Fruit fly (Drosophila melanogaster) whole organism, prepupa: ENCODE measurements around the gene Elp1.
A peak's percentile ranks its signal among the peaks of the same experiment; 100 is the strongest.

Experiments used
- Blimp-1 ChIP-seq: fragments of 200-800 bp; sonication (Bioruptor generic); optimal IDR thresholded peaks from 3 replicates; lab custom pipeline; 2017; ENCODE audit warnings: missing biosample characterization, missing genetic modification characterization, mild to moderate bottlenecking, moderate library complexity, missing genetic modification reagents
- CG10631 ChIP-seq: fragments of 200-800 bp; sonication (Bioruptor generic); optimal IDR thresholded peaks from 2 replicates; lab custom pipeline; 2016; ENCODE audit warnings: missing biosample characterization, missing genetic modification characterization
- CG10669 ChIP-seq: fragments of 200-800 bp; sonication (Bioruptor generic); optimal IDR thresholded peaks from 3 replicates; lab custom pipeline; 2018; ENCODE audit warnings: missing biosample characterization, mild to moderate bottlenecking, missing genetic modification characterization, moderate library complexity
- CG11294 ChIP-seq: fragments of 200-800 bp; sonication (Bioruptor generic); IDR thresholded peaks from 2 replicates; pipeline ENCODE4 v1.3.6; 2022; ENCODE audit warnings: missing biosample characterization, missing genetic modification characterization
- CG11762 ChIP-seq: fragments of 200-800 bp; sonication (Bioruptor generic); optimal IDR thresholded peaks from 3 replicates; lab custom pipeline; 2016; ENCODE audit warnings: missing biosample characterization, missing genetic modification characterization; ENCODE audit not compliant: insufficient read depth
- CG11902 ChIP-seq: fragments of 200-800 bp; sonication (Bioruptor generic); optimal IDR thresholded peaks from 3 replicates; lab custom pipeline; 2016; ENCODE audit warnings: missing biosample characterization, missing genetic modification characterization
- CG15336 ChIP-seq: fragments of 200-800 bp; sonication (Bioruptor generic); IDR thresholded peaks from 2 replicates; pipeline ENCODE4 v1.3.6; 2022; ENCODE audit warnings: missing biosample characterization, missing genetic modification characterization
- CG1621 ChIP-seq: fragments of 200-800 bp; sonication (Bioruptor generic); optimal IDR thresholded peaks from 3 replicates; lab custom pipeline; 2018; ENCODE audit warnings: missing biosample characterization, mild to moderate bottlenecking, missing genetic modification characterization
- CG16779 ChIP-seq: fragments of 200-800 bp; sonication (Bioruptor generic); optimal IDR thresholded peaks from 3 replicates; lab custom pipeline; 2017; ENCODE audit warnings: missing biosample characterization, mild to moderate bottlenecking, missing genetic modification characterization
- CG3032 ChIP-seq: fragments of 200-800 bp; optimal IDR thresholded peaks from 2 replicates; lab custom pipeline; 2019; ENCODE audit warnings: missing biosample characterization, mild to moderate bottlenecking, missing genetic modification characterization, moderate library complexity
- CG31627 ChIP-seq: fragments of 200-800 bp; sonication (Bioruptor generic); optimal IDR thresholded peaks from 3 replicates; lab custom pipeline; 2016; ENCODE audit warnings: missing biosample characterization, missing genetic modification characterization
- CG32006 ChIP-seq: fragments of 200-800 bp; sonication (Bioruptor generic); optimal IDR thresholded peaks from 3 replicates; lab custom pipeline; 2017; ENCODE audit warnings: missing biosample characterization, mild to moderate bottlenecking, missing genetic modification characterization
- CG34406 ChIP-seq: fragments of 200-800 bp; sonication (Bioruptor generic); optimal IDR thresholded peaks from 3 replicates; lab custom pipeline; 2016; ENCODE audit warnings: missing biosample characterization, missing genetic modification characterization
- CG3919 ChIP-seq: fragments of 200-800 bp; sonication (Bioruptor generic); optimal IDR thresholded peaks from 3 replicates; lab custom pipeline; 2016; ENCODE audit warnings: missing biosample characterization, missing genetic modification characterization
- CG4318 ChIP-seq: fragments of 200-800 bp; sonication (Bioruptor generic); optimal IDR thresholded peaks from 3 replicates; lab custom pipeline; 2017; ENCODE audit warnings: missing biosample characterization, mild to moderate bottlenecking, missing genetic modification characterization
- CG6163 ChIP-seq: fragments of 200-800 bp; sonication (Bioruptor generic); IDR thresholded peaks from 3 replicates; pipeline ENCODE4 v1.3.6; 2022; ENCODE audit warnings: missing biosample characterization, missing genetic modification characterization
- CG6792 ChIP-seq: fragments of 200-800 bp; sonication (Bioruptor generic); optimal IDR thresholded peaks from 3 replicates; lab custom pipeline; 2016; ENCODE audit warnings: missing biosample characterization, missing genetic modification characterization
- CG6808 ChIP-seq: fragments of 200-800 bp; sonication (Bioruptor generic); optimal IDR thresholded peaks from 3 replicates; lab custom pipeline; 2017; ENCODE audit warnings: missing biosample characterization, missing genetic modification characterization, mild to moderate bottlenecking, moderate library complexity, missing genetic modification reagents
- CG6854 ChIP-seq: fragments of 200-800 bp; sonication (Bioruptor generic); optimal IDR thresholded peaks from 2 replicates; lab custom pipeline; 2017; ENCODE audit warnings: missing biosample characterization, mild to moderate bottlenecking, missing genetic modification characterization
- CG7368 ChIP-seq: fragments of 200-800 bp; sonication (Bioruptor generic); optimal IDR thresholded peaks from 3 replicates; lab custom pipeline; 2016; ENCODE audit warnings: missing biosample characterization, missing genetic modification characterization
- CG8632 ChIP-seq: fragments of 200-800 bp; sonication (Bioruptor generic); optimal IDR thresholded peaks from 3 replicates; lab custom pipeline; 2016; ENCODE audit warnings: missing biosample characterization, missing genetic modification characterization
- CG9139 ChIP-seq: fragments of 200-800 bp; sonication (Bioruptor generic); optimal IDR thresholded peaks from 3 replicates; lab custom pipeline; 2017; ENCODE audit warnings: missing biosample characterization, mild to moderate bottlenecking, missing genetic modification characterization
- Eip75B ChIP-seq: fragments of 200-800 bp; sonication (Bioruptor generic); optimal IDR thresholded peaks from 3 replicates; lab custom pipeline; 2016; ENCODE audit warnings: missing biosample characterization, missing genetic modification characterization
- Eip78C ChIP-seq: fragments of 200-800 bp; sonication (Bioruptor generic); peaks from one replicate; lab custom pipeline; 2016; ENCODE audit warnings: missing biosample characterization, missing genetic modification characterization
- Eip93F ChIP-seq: fragments of 200-800 bp; sonication (Bioruptor generic); optimal IDR thresholded peaks from 2 replicates; lab custom pipeline; 2016; ENCODE audit warnings: missing biosample characterization, mild to moderate bottlenecking, missing genetic modification characterization
- Ets96B ChIP-seq: fragments of 200-800 bp; optimal IDR thresholded peaks from 2 replicates; lab custom pipeline; 2019; ENCODE audit warnings: missing biosample characterization, mild to moderate bottlenecking, missing genetic modification characterization, moderate library complexity
- Gug ChIP-seq: fragments of 200-800 bp; sonication (Bioruptor generic); IDR thresholded peaks from 2 replicates; pipeline ENCODE4 v1.3.6; 2022; ENCODE audit warnings: missing biosample characterization, missing genetic modification characterization
- Hr38 ChIP-seq: sonication (Bioruptor generic); optimal IDR thresholded peaks from 2 replicates; lab custom pipeline; 2016; ENCODE audit warnings: missing biosample characterization, missing genetic modification characterization
- Hr4 ChIP-seq: fragments of 200-800 bp; sonication (Bioruptor generic); optimal IDR thresholded peaks from 3 replicates; lab custom pipeline; 2016; ENCODE audit warnings: missing biosample characterization, missing genetic modification characterization
- Lpt ChIP-seq: fragments of 200-800 bp; sonication (Bioruptor generic); optimal IDR thresholded peaks from 3 replicates; lab custom pipeline; 2016; ENCODE audit warnings: missing biosample characterization, missing genetic modification characterization
- Met ChIP-seq: fragments of 200-800 bp; sonication (Bioruptor generic); optimal IDR thresholded peaks from 3 replicates; lab custom pipeline; 2016; ENCODE audit warnings: missing biosample characterization, missing genetic modification characterization
- OdsH ChIP-seq: fragments of 200-800 bp; sonication (Bioruptor generic); optimal IDR thresholded peaks from 3 replicates; lab custom pipeline; 2016; ENCODE audit warnings: missing biosample characterization, missing genetic modification characterization
- Smox ChIP-seq: fragments of 200-800 bp; sonication (Bioruptor generic); optimal IDR thresholded peaks from 3 replicates; lab custom pipeline; 2016; ENCODE audit warnings: missing biosample characterization, missing genetic modification characterization
- Sox102F ChIP-seq: fragments of 200-800 bp; sonication (Bioruptor generic); optimal IDR thresholded peaks from 2 replicates; lab custom pipeline; 2016; ENCODE audit warnings: missing biosample characterization, mild to moderate bottlenecking, missing genetic modification characterization
- Sox14 ChIP-seq: fragments of 200-800 bp; sonication (Bioruptor generic); optimal IDR thresholded peaks from 3 replicates; lab custom pipeline; 2016; ENCODE audit warnings: missing biosample characterization, missing genetic modification characterization
- Sox15 ChIP-seq: fragments of 200-800 bp; sonication (Bioruptor generic); optimal IDR thresholded peaks from 3 replicates; lab custom pipeline; 2016; ENCODE audit warnings: missing biosample characterization, missing genetic modification characterization
- achi ChIP-seq: fragments of 200-800 bp; sonication (Bioruptor generic); optimal IDR thresholded peaks from 3 replicates; lab custom pipeline; 2016; ENCODE audit warnings: missing biosample characterization, missing genetic modification characterization
- acj6 ChIP-seq: fragments of 200-800 bp; sonication (Bioruptor generic); optimal IDR thresholded peaks from 3 replicates; lab custom pipeline; 2016; ENCODE audit warnings: missing biosample characterization, missing genetic modification characterization
- cyc ChIP-seq: fragments of 200-800 bp; sonication (Bioruptor generic); optimal IDR thresholded peaks from 3 replicates; lab custom pipeline; 2016; ENCODE audit warnings: missing biosample characterization, missing genetic modification characterization
- dac ChIP-seq: fragments of 200-800 bp; sonication (Bioruptor generic); optimal IDR thresholded peaks from 2 replicates; lab custom pipeline; 2017; ENCODE audit warnings: missing biosample characterization, mild to moderate bottlenecking, missing genetic modification characterization
- dsx ChIP-seq: fragments of 200-800 bp; optimal IDR thresholded peaks from 3 replicates; lab custom pipeline; 2019; ENCODE audit warnings: missing biosample characterization, mild to moderate bottlenecking, missing genetic modification characterization, moderate library complexity; ENCODE audit not compliant: poor library complexity, severe bottlenecking
- eg ChIP-seq: fragments of 200-800 bp; sonication (Bioruptor generic); IDR thresholded peaks from 3 replicates; pipeline ENCODE4 v1.3.6; 2022; ENCODE audit warnings: missing biosample characterization, missing genetic modification characterization
- fd59A ChIP-seq: fragments of 200-800 bp; sonication (Bioruptor generic); optimal IDR thresholded peaks from 2 replicates; lab custom pipeline; 2017; ENCODE audit warnings: missing biosample characterization, mild to moderate bottlenecking, missing genetic modification characterization, missing genetic modification reagents
- fd85E ChIP-seq: fragments of 200-800 bp; sonication (Bioruptor generic); optimal IDR thresholded peaks from 3 replicates; lab custom pipeline; 2016; ENCODE audit warnings: missing biosample characterization, missing genetic modification characterization
- fkh ChIP-seq: fragments of 200-800 bp; sonication (Bioruptor generic); optimal IDR thresholded peaks from 3 replicates; lab custom pipeline; 2017; ENCODE audit warnings: missing biosample characterization, mild to moderate bottlenecking, missing genetic modification characterization, moderate library complexity
- net ChIP-seq: fragments of 200-800 bp; sonication (Bioruptor generic); optimal IDR thresholded peaks from 3 replicates; lab custom pipeline; 2016; ENCODE audit warnings: missing biosample characterization, missing genetic modification characterization
- pdm3 ChIP-seq: fragments of 200-800 bp; sonication (Bioruptor generic); optimal IDR thresholded peaks from 3 replicates; lab custom pipeline; 2016; ENCODE audit warnings: missing biosample characterization, missing genetic modification characterization
- salr ChIP-seq, 2 experiments: fragments of 200-800 bp; sonication (Bioruptor generic); optimal IDR thresholded peaks; 3 replicates each; lab custom pipeline; 2016 to 2018; ENCODE audit warnings: missing biosample characterization in 2 of 2, missing genetic modification characterization in 2 of 2, mild to moderate bottlenecking in 1 of 2
- spab ChIP-seq: fragments of 200-800 bp; sonication (Bioruptor generic); optimal IDR thresholded peaks from 2 replicates; lab custom pipeline; 2017; ENCODE audit warnings: missing biosample characterization, mild to moderate bottlenecking, missing genetic modification characterization, missing genetic modification reagents
- ss ChIP-seq, 2 experiments: fragments of 200-800 bp; sonication (Bioruptor generic); optimal IDR thresholded peaks; 2 replicates in 1 of 2; 3 replicates in 1 of 2; lab custom pipeline; 2017 to 2018; ENCODE audit warnings: mild to moderate bottlenecking in 2 of 2, missing biosample characterization in 2 of 2, missing genetic modification characterization in 2 of 2, moderate library complexity in 1 of 2
- svp ChIP-seq: fragments of 200-800 bp; sonication (Bioruptor generic); peaks from one replicate; lab custom pipeline; 2016; ENCODE audit warnings: missing biosample characterization, missing genetic modification characterization
- topi ChIP-seq: fragments of 200-800 bp; sonication (Bioruptor generic); optimal IDR thresholded peaks from 3 replicates; lab custom pipeline; 2016; ENCODE audit warnings: missing biosample characterization, missing genetic modification characterization
- vri ChIP-seq: fragments of 200-800 bp; sonication (Bioruptor generic); optimal IDR thresholded peaks from 3 replicates; lab custom pipeline; 2016; ENCODE audit warnings: missing biosample characterization, mild to moderate bottlenecking, missing genetic modification characterization

The Elp1 gene

dm6 chr3R:11616219-11616618 is 34.6 kb upstream of the Elp1 start:
- TF ChIP-seq achi (peak; percentile 26), Smox (GFP tag; lab: Kevin White, UChicago) (peak; percentile 4), CG11762 (peak; percentile 34), fkh (GFP tag; lab: Kevin White, UChicago) (no peak), net (peak; percentile 53), CG11902 (no peak), Gug (no peak), CG4318 (GFP tag; lab: Kevin White, UChicago) (peak; percentile 35), Hr38 (no peak), CG3032 (tag; lab: Kevin White, UChicago) (peak; percentile 43), CG6163 (no peak), Blimp-1 (no peak), CG9139 (GFP tag; lab: Kevin White, UChicago) (no peak), CG8632 (peak; percentile 11), CG11294 (GFP tag; lab: Robert Waterston, UW) (no peak), CG31627 (no peak), Hr4 (GFP tag; lab: Kevin White, UChicago) (peak; percentile 52), Met (GFP tag; lab: Kevin White, UChicago) (no peak), CG7368 (GFP tag; lab: Kevin White, UChicago) (no peak), salr (GFP tag; optimal IDR thresholded peaks at IDR 0.05; lab: Kevin White, UChicago) (peak in 1 of 2 experiments; percentile 64), eg (GFP tag; lab: Robert Waterston, UW) (no peak), Sox15 (GFP tag; lab: Kevin White, UChicago) (no peak), topi (GFP tag; lab: Kevin White, UChicago) (peak; percentile 4), dac (no peak), cyc (GFP tag; lab: Kevin White, UChicago) (no peak), Eip93F (GFP tag; lab: Kevin White, UChicago) (no peak), CG6808 (GFP tag; lab: Kevin White, UChicago) (peak; percentile 68), fd85E (GFP tag; lab: Kevin White, UChicago) (no peak), Sox102F (GFP tag; lab: Kevin White, UChicago) (no peak), Eip78C (GFP tag; lab: Kevin White, UChicago) (peak; percentile 84), vri (GFP tag; lab: Kevin White, UChicago) (no peak), dsx (GFP tag; lab: Kevin White, UChicago) (no peak), acj6 (GFP tag; lab: Kevin White, UChicago) (peak; percentile 46), Lpt (GFP tag; lab: Kevin White, UChicago) (no peak), Sox14 (no peak), pdm3 (GFP tag; lab: Kevin White, UChicago) (peak; percentile 9), CG34406 (GFP tag; lab: Kevin White, UChicago) (no peak), CG10631 (GFP tag; lab: Kevin White, UChicago) (peak; percentile 21), fd59A (peak; percentile 20), CG6854 (GFP tag; lab: Kevin White, UChicago) (no peak), svp (GFP tag; lab: Kevin White, UChicago) (no peak), CG1621 (no peak), spab (GFP tag; lab: Kevin White, UChicago) (peak; percentile 15), CG10669 (GFP tag; lab: Kevin White, UChicago) (peak; percentile 33), CG3919 (GFP tag; lab: Kevin White, UChicago) (peak; percentile 14), CG6792 (GFP tag; lab: Kevin White, UChicago) (no peak), CG16779 (peak; percentile 0), Eip75B (no peak), OdsH (GFP tag; lab: Kevin White, UChicago) (peak; percentile 31), CG32006 (GFP tag; lab: Kevin White, UChicago) (peak; percentile 71), CG15336 (GFP tag; lab: Robert Waterston, UW) (peak; percentile 55), Ets96B (tag; lab: Kevin White, UChicago) (peak; percentile 46), ss (GFP tag; optimal IDR thresholded peaks at IDR 0.05; lab: Kevin White, UChicago) (no peak)
